Worm (Caenorhabditis elegans): ENCODE data around the gene F46B6.4.

Gene F46B6.4

ce11 chrV:9757884-9758283 is 21.4 kb downstream of the F46B6.4 start, which contains the start of gene F58E6.11:
Gene F58E6.11 (minus strand): TSS chrV:9757984.
- no peak for TF ChIP-seq ceh-82 (tag; optimal IDR thresholded peaks at IDR 0.05)
- no peak for TF ChIP-seq hif-1 (tag; optimal IDR thresholded peaks at IDR 0.05)
- TF ChIP-seq aha-1 (tag) = no peak
- TF ChIP-seq ctbp-1 (GFP tag; IDR thresholded peaks at IDR 0.05) = no peak
- no peak for TF ChIP-seq egl-27 (tag; optimal IDR thresholded peaks at IDR 0.05)
- no peak for TF ChIP-seq nhr-237 (tag; optimal IDR thresholded peaks at IDR 0.05)
- no peak for TF ChIP-seq mxl-2 (GFP tag; conservative IDR thresholded peaks at IDR 0.05)
- TF ChIP-seq zfp-2 (tag; optimal IDR thresholded peaks at IDR 0.05) = no peak
- no peak for TF ChIP-seq ceh-20 (GFP tag; IDR thresholded peaks at IDR 0.05)
- no peak for TF ChIP-seq gei-8 (GFP tag; optimal IDR thresholded peaks at IDR 0.05)
- TF ChIP-seq unc-39 (tag; optimal IDR thresholded peaks at IDR 0.05) = no peak
- TF ChIP-seq nhr-11 (tag; optimal IDR thresholded peaks at IDR 0.05) = no peak
- TF ChIP-seq unc-130 (GFP tag; optimal IDR thresholded peaks at IDR 0.05) = no peak
- no peak for TF ChIP-seq tag-97 (GFP tag; IDR thresholded peaks at IDR 0.05)
- TF ChIP-seq F26F4.8 (GFP tag; conservative IDR thresholded peaks at IDR 0.05) = no peak
- no peak for TF ChIP-seq nhr-111 (GFP tag; optimal IDR thresholded peaks at IDR 0.05)
- no peak for TF ChIP-seq snpc-4 (tag; optimal IDR thresholded peaks at IDR 0.05)
- no peak for TF ChIP-seq ZK337.2 (GFP tag; IDR thresholded peaks at IDR 0.05)

DNA sequence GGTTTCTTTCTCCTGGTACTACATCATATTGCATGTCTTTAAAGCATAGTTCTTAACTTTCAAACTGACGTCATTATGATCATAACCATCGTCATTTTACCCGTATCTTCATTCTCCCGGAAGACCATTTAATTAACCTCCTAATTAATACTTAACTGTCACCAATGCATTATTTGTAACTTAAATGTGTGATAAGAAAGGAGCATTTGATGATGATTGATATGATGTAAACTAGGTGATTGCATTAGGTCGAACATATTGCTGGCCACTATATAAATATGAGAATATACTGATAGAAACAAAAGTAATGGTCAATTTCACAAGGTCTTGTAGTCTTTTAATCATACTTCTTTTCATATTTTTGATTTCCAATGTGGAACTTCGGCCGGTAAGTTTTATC is 23.1 kb downstream of the F46B6.4 start, which contains the start of gene hrg-3:
hrg-3 (plus strand) TSS at position 227 of the 400 bp plus-strand sequence.
- TF ChIP-seq R02D3.7 (tag; optimal IDR thresholded peaks at IDR 0.05) (no peak), lin-1 (GFP tag; IDR thresholded peaks at IDR 0.05) (no peak), pha-4 (GFP tag; IDR thresholded peaks at IDR 0.05) (no peak), pha-4 (tag; optimal IDR thresholded peaks at IDR 0.05) (no peak), ztf-7 (tag; optimal IDR thresholded peaks at IDR 0.05) (peak; percentile 92), php-3 (GFP tag; IDR thresholded peaks at IDR 0.05) (peak; percentile 66), F10B5.3 (tag; optimal IDR thresholded peaks at IDR 0.05) (no peak), ceh-44 (GFP tag; IDR thresholded peaks at IDR 0.05) (no peak), set-16 (GFP tag; IDR thresholded peaks at IDR 0.05) (no peak), ceh-82 (tag; optimal IDR thresholded peaks at IDR 0.05) (no peak), pqm-1 (tag; optimal IDR thresholded peaks at IDR 0.05) (peak; percentile 31), fkh-10 (GFP tag; optimal IDR thresholded peaks at IDR 0.05) (no peak), snpc-4 (tag; optimal IDR thresholded peaks at IDR 0.05) (no peak), daf-19 (GFP tag; conservative IDR thresholded peaks at IDR 0.05) (no peak)

- TF ChIP-seq ctbp-1 (GFP tag; IDR thresholded peaks at IDR 0.05) = no peak
- no peak for TF ChIP-seq ztf-11 (tag; optimal IDR thresholded peaks at IDR 0.05)
- TF ChIP-seq dmd-9 (GFP tag; IDR thresholded peaks at IDR 0.05) = no peak
- no peak for TF ChIP-seq gei-8 (GFP tag; optimal IDR thresholded peaks at IDR 0.05)
- TF ChIP-seq dve-1 (tag; optimal IDR thresholded peaks at IDR 0.05; ENCODE audit: insufficient read depth) = no peak
- TF ChIP-seq tag-97 (GFP tag; IDR thresholded peaks at IDR 0.05) = no peak
- TF ChIP-seq aha-1 (tag) = no peak
- no peak for TF ChIP-seq ceh-44 (GFP tag; IDR thresholded peaks at IDR 0.05)
- TF ChIP-seq lin-15B (tag; optimal IDR thresholded peaks at IDR 0.05) = no peak
- TF ChIP-seq daf-19 (GFP tag; conservative IDR thresholded peaks at IDR 0.05) = no peak
- no peak for TF ChIP-seq pqm-1 (tag; optimal IDR thresholded peaks at IDR 0.05)
- no peak for TF ChIP-seq pha-4 (GFP tag; IDR thresholded peaks at IDR 0.05)
- TF ChIP-seq pha-4 (tag; optimal IDR thresholded peaks at IDR 0.05) = no peak
- no peak for TF ChIP-seq hmg-1.1 (GFP tag; IDR thresholded peaks at IDR 0.05)
- TF ChIP-seq nhr-10 (tag; optimal IDR thresholded peaks at IDR 0.05) = no peak
- no peak for TF ChIP-seq set-16 (GFP tag; IDR thresholded peaks at IDR 0.05)
- TF ChIP-seq ceh-62 (tag; optimal IDR thresholded peaks at IDR 0.05) = no peak
- no peak for TF ChIP-seq T26A8.4 (GFP tag; IDR thresholded peaks at IDR 0.05)
These were observed 23.6 kb downstream of the F46B6.4 start, which contains the start of gene F58E6.8 for ce11 chrV:9755725-9756124. Gene F58E6.8 (minus strand): TSS chrV:9755825.
